Fruit fly (Drosophila melanogaster) whole organism, embryonic: ENCODE data around the gene be.

Experiments used
- Awh ChIP-seq: fragments of 200-800 bp; sonication (Bioruptor generic); IDR thresholded peaks from 2 replicates; pipeline ENCODE4, ENCODE4 v1.3.6; 2022; ENCODE audit warnings: missing biosample characterization, missing genetic modification characterization
- B-H1 ChIP-seq: fragments of 200-800 bp; sonication (Bioruptor generic); IDR thresholded peaks from 3 replicates; pipeline ENCODE4 v1.3.6; 2022; ENCODE audit warnings: missing biosample characterization, missing genetic modification characterization
- BEAF-32 ChIP-seq: fragments of 200-800 bp; sonication (Bioruptor generic); optimal IDR thresholded peaks from 3 replicates; lab custom pipeline; 2017; ENCODE audit warnings: missing biosample characterization, missing genetic modification characterization, mild to moderate bottlenecking, moderate library complexity, missing genetic modification reagents
- CG10565 ChIP-seq: fragments of 200-800 bp; sonication (Bioruptor generic); optimal IDR thresholded peaks from 3 replicates; lab custom pipeline; 2016; ENCODE audit warnings: missing biosample characterization, mild to moderate bottlenecking, missing genetic modification characterization
- CG10654 ChIP-seq: fragments of 200-800 bp; sonication (Bioruptor generic); optimal IDR thresholded peaks from 2 replicates; lab custom pipeline; 2016; ENCODE audit warnings: missing biosample characterization, missing genetic modification characterization
- CG13123 ChIP-seq: fragments of 200-800 bp; sonication (Bioruptor generic); optimal IDR thresholded peaks from 2 replicates; lab custom pipeline; 2016; ENCODE audit warnings: missing biosample characterization, missing genetic modification characterization
- CG15479 ChIP-seq: fragments of 200-800 bp; sonication (Bioruptor generic); optimal IDR thresholded peaks from 3 replicates; lab custom pipeline; 2019; ENCODE audit warnings: missing biosample characterization, mild to moderate bottlenecking, missing genetic modification characterization, moderate library complexity
- CG1602 ChIP-seq: fragments of 200-800 bp; sonication (Bioruptor generic); optimal IDR thresholded peaks from 3 replicates; lab custom pipeline; 2016; ENCODE audit warnings: missing biosample characterization, missing genetic modification characterization
- CG17612 ChIP-seq: fragments of 200-800 bp; sonication (Bioruptor generic); IDR thresholded peaks from 2 replicates; pipeline ENCODE4 v1.3.6; 2022; ENCODE audit warnings: missing biosample characterization, missing genetic modification characterization
- CG17802 ChIP-seq: fragments of 200-800 bp; sonication (Bioruptor generic); optimal IDR thresholded peaks from 2 replicates; lab custom pipeline; 2018; ENCODE audit warnings: missing biosample characterization, mild to moderate bottlenecking, missing genetic modification characterization, moderate library complexity
- CG2120 ChIP-seq: fragments of 200-800 bp; sonication (Bioruptor generic); optimal IDR thresholded peaks from 3 replicates; lab custom pipeline; 2016; ENCODE audit warnings: missing biosample characterization, missing genetic modification characterization
- CG2199 ChIP-seq: fragments of 200-800 bp; sonication (Bioruptor generic); IDR thresholded peaks from 3 replicates; pipeline ENCODE4 v1.3.6; 2022; ENCODE audit warnings: missing biosample characterization, missing genetic modification characterization
- CG30431 ChIP-seq: fragments of 200-800 bp; sonication (Bioruptor generic); optimal IDR thresholded peaks from 2 replicates; lab custom pipeline; 2017; ENCODE audit warnings: missing biosample characterization, missing genetic modification characterization
- CG34224 ChIP-seq: fragments of 200-800 bp; sonication (Bioruptor generic); IDR thresholded peaks from 3 replicates; pipeline ENCODE4 v1.3.6; 2022; ENCODE audit warnings: missing biosample characterization, missing genetic modification characterization; ENCODE audit not compliant: partially characterized antibody
- CG4282 ChIP-seq: fragments of 200-800 bp; sonication (Bioruptor generic); optimal IDR thresholded peaks from 2 replicates; lab custom pipeline; 2016; ENCODE audit warnings: missing biosample characterization, missing genetic modification characterization
- CG4820 ChIP-seq: fragments of 200-800 bp; sonication (Bioruptor generic); optimal IDR thresholded peaks from 3 replicates; lab custom pipeline; 2016; ENCODE audit warnings: missing biosample characterization, missing genetic modification characterization
- CG8359 ChIP-seq: fragments of 200-800 bp; sonication (Bioruptor generic); optimal IDR thresholded peaks from 2 replicates; lab custom pipeline; 2017; ENCODE audit warnings: missing biosample characterization, mild to moderate bottlenecking, missing genetic modification characterization, borderline replicate concordance
- CG9215 ChIP-seq: fragments of 200-800 bp; sonication (Bioruptor generic); IDR thresholded peaks from 2 replicates; pipeline ENCODE4 v1.3.6; 2022; ENCODE audit warnings: missing biosample characterization, missing genetic modification characterization
- CHES-1-like ChIP-seq: fragments of 200-800 bp; sonication (Bioruptor generic); optimal IDR thresholded peaks from 2 replicates; lab custom pipeline; 2016; ENCODE audit warnings: missing biosample characterization, missing genetic modification characterization
- CoRest ChIP-seq: fragments of 200-800 bp; sonication (Bioruptor generic); optimal IDR thresholded peaks from 3 replicates; lab custom pipeline; 2018; ENCODE audit warnings: missing biosample characterization, mild to moderate bottlenecking, missing genetic modification characterization, moderate library complexity
- D ChIP-seq, 2 experiments: fragments of 200-800 bp in 1 of 2; fragments of >200 bp in 1 of 2; sonication (Bioruptor generic) in 1 of 2; optimal IDR thresholded peaks; 2 replicates in 1 of 2; 3 replicates in 1 of 2; lab custom pipeline; 2017; ENCODE audit warnings: mild to moderate bottlenecking in 1 of 2, missing biosample characterization in 1 of 2, missing genetic modification characterization in 1 of 2, missing genetic modification reagents in 1 of 2
- Dref ChIP-seq: fragments of 200-800 bp; sonication (Bioruptor generic); IDR thresholded peaks from 2 replicates; pipeline ENCODE4 v1.3.6; 2022; ENCODE audit warnings: missing biosample characterization, missing genetic modification characterization
- H2.0 ChIP-seq: fragments of 200-800 bp; sonication (Bioruptor generic); IDR thresholded peaks from 2 replicates; pipeline ENCODE4 v1.3.6; 2022; ENCODE audit warnings: missing biosample characterization, missing genetic modification characterization
- Hmr ChIP-seq: fragments of 200-800 bp; sonication (Bioruptor generic); optimal IDR thresholded peaks from 3 replicates; lab custom pipeline; 2017; ENCODE audit warnings: mild to moderate bottlenecking, missing biosample characterization, missing genetic modification reagents, missing genetic modification characterization
- Hr51 ChIP-seq, 2 experiments: fragments of 200-800 bp; sonication (Bioruptor generic); optimal IDR thresholded peaks; 2 replicates in 1 of 2; 3 replicates in 1 of 2; lab custom pipeline; 2016 to 2018; ENCODE audit warnings: missing biosample characterization in 2 of 2, missing genetic modification characterization in 2 of 2, mild to moderate bottlenecking in 1 of 2, moderate library complexity in 1 of 2
- Hr78 ChIP-seq, 2 experiments: fragments of 200-800 bp in 1 of 2; fragments of >200 bp in 1 of 2; sonication (Bioruptor generic) in 1 of 2; optimal IDR thresholded peaks; 2 replicates each; lab custom pipeline; 2017 to 2019; ENCODE audit warnings: missing biosample characterization in 2 of 2, missing genetic modification characterization in 2 of 2, mild to moderate bottlenecking in 1 of 2, moderate library complexity in 1 of 2
- Lim3 ChIP-seq: fragments of 200-800 bp; sonication (Bioruptor generic); IDR thresholded peaks from 2 replicates; pipeline ENCODE4 v1.3.6; 2022; ENCODE audit warnings: missing biosample characterization, missing genetic modification characterization
- Oaz ChIP-seq: fragments of 200-800 bp; sonication (Bioruptor generic); IDR thresholded peaks from 2 replicates; pipeline ENCODE4 v1.3.6; 2022; ENCODE audit warnings: missing biosample characterization, missing genetic modification characterization
- Ravus ChIP-seq: fragments of 200-800 bp; sonication (Bioruptor generic); IDR thresholded peaks from 2 replicates; pipeline ENCODE4 v1.3.6; 2022; ENCODE audit warnings: missing biosample characterization, missing genetic modification characterization
- Rx ChIP-seq: fragments of 200-800 bp; sonication (Bioruptor generic); IDR thresholded peaks from 2 replicates; pipeline ENCODE4 v1.3.6; 2022; ENCODE audit warnings: missing biosample characterization, missing genetic modification characterization
- Stat92E ChIP-seq, 3 experiments: fragments of >200 bp in 2 of 3; fragments of 200-800 bp in 1 of 3; sonication (Bioruptor generic) in 1 of 3; optimal IDR thresholded peaks; 2 replicates each; lab custom pipeline; 2017 to 2019; ENCODE audit warnings: missing biosample characterization in 3 of 3, missing genetic modification characterization in 3 of 3, mild to moderate bottlenecking in 1 of 3, moderate library complexity in 1 of 3
- Tbp ChIP-seq: fragments of >200 bp; optimal IDR thresholded peaks from 2 replicates; lab custom pipeline; 2018; ENCODE audit warnings: missing biosample characterization, missing genetic modification characterization
- ato ChIP-seq: fragments of 200-800 bp; sonication (Bioruptor generic); IDR thresholded peaks from 2 replicates; pipeline ENCODE4 v1.3.6; 2022; ENCODE audit warnings: missing biosample characterization, missing genetic modification characterization; ENCODE audit not compliant: partially characterized antibody
- dm ChIP-seq: fragments of 200-800 bp; sonication (Bioruptor generic); optimal IDR thresholded peaks from 3 replicates; lab custom pipeline; 2016; ENCODE audit warnings: missing biosample characterization, missing genetic modification characterization
- dpn ChIP-seq, 2 experiments: fragments of 200-800 bp; sonication (Bioruptor generic); optimal IDR thresholded peaks; 3 replicates each; lab custom pipeline; 2016; ENCODE audit warnings: missing biosample characterization in 2 of 2, missing genetic modification characterization in 2 of 2
- gsb-n ChIP-seq: fragments of 200-800 bp; sonication (Bioruptor generic); optimal IDR thresholded peaks from 3 replicates; lab custom pipeline; 2018; ENCODE audit warnings: missing biosample characterization, mild to moderate bottlenecking, missing genetic modification characterization
- hbn ChIP-seq: fragments of 200-800 bp; sonication (Bioruptor generic); IDR thresholded peaks from 2 replicates; pipeline ENCODE4 v1.3.6; 2022; ENCODE audit warnings: missing biosample characterization, missing genetic modification characterization; ENCODE audit not compliant: partially characterized antibody
- insv ChIP-seq, 2 experiments: fragments of 200-800 bp; sonication (Bioruptor generic); optimal IDR thresholded peaks; 3 replicates each; lab custom pipeline; 2016 to 2018; ENCODE audit warnings: missing biosample characterization in 2 of 2, missing genetic modification characterization in 2 of 2
- nmo ChIP-seq: fragments of 200-800 bp; sonication (Bioruptor generic); optimal IDR thresholded peaks from 2 replicates; lab custom pipeline; 2018; ENCODE audit warnings: missing biosample characterization, mild to moderate bottlenecking, missing genetic modification characterization, moderate library complexity
- nom ChIP-seq: fragments of 200-800 bp; sonication (Bioruptor generic); optimal IDR thresholded peaks from 2 replicates; lab custom pipeline; 2017; ENCODE audit warnings: missing biosample characterization, missing genetic modification characterization, mild to moderate bottlenecking, moderate library complexity, missing genetic modification reagents
- odd ChIP-seq: fragments of 200-800 bp; sonication (Bioruptor generic); optimal IDR thresholded peaks from 2 replicates; lab custom pipeline; 2017; ENCODE audit warnings: missing biosample characterization, mild to moderate bottlenecking, missing genetic modification characterization
- pzg ChIP-seq: fragments of 200-800 bp; sonication (Bioruptor generic); optimal IDR thresholded peaks from 3 replicates; lab custom pipeline; 2018; ENCODE audit warnings: missing biosample characterization, mild to moderate bottlenecking, missing genetic modification characterization, moderate library complexity
- ranshi ChIP-seq: fragments of 200-800 bp; sonication (Bioruptor generic); IDR thresholded peaks from 2 replicates; pipeline ENCODE4 v1.3.6; 2022; ENCODE audit warnings: missing biosample characterization, missing genetic modification characterization
- salm ChIP-seq: fragments of 200-800 bp; sonication (Bioruptor generic); optimal IDR thresholded peaks from 2 replicates; lab custom pipeline; 2018; ENCODE audit warnings: missing biosample characterization, mild to moderate bottlenecking, missing genetic modification characterization
- sim ChIP-seq: fragments of 200-800 bp; sonication (Bioruptor generic); IDR thresholded peaks from 2 replicates; pipeline ENCODE4 v1.3.6; 2022; ENCODE audit warnings: missing biosample characterization, missing genetic modification characterization
- sr ChIP-seq: fragments of 200-800 bp; sonication (Bioruptor generic); IDR thresholded peaks from 3 replicates; pipeline ENCODE4 v1.3.6; 2022; ENCODE audit warnings: missing biosample characterization, missing genetic modification characterization
- tin ChIP-seq: fragments of 200-800 bp; sonication (Bioruptor generic); optimal IDR thresholded peaks from 3 replicates; lab custom pipeline; 2016; ENCODE audit warnings: missing biosample characterization, missing genetic modification characterization
- unpg ChIP-seq: fragments of 200-800 bp; sonication (Bioruptor generic); optimal IDR thresholded peaks from 3 replicates; lab custom pipeline; 2018; ENCODE audit warnings: missing biosample characterization, mild to moderate bottlenecking, missing genetic modification characterization, moderate library complexity
- vfl ChIP-seq: fragments of 200-800 bp; sonication (Bioruptor generic); optimal IDR thresholded peaks from 2 replicates; lab custom pipeline; 2016; ENCODE audit warnings: missing biosample characterization, missing genetic modification characterization
- vvl ChIP-seq: fragments of 200-800 bp; sonication (Bioruptor generic); IDR thresholded peaks from 2 replicates; pipeline ENCODE4 v1.3.6; 2022; ENCODE audit warnings: missing biosample characterization, missing genetic modification characterization

be gene

DNA sequence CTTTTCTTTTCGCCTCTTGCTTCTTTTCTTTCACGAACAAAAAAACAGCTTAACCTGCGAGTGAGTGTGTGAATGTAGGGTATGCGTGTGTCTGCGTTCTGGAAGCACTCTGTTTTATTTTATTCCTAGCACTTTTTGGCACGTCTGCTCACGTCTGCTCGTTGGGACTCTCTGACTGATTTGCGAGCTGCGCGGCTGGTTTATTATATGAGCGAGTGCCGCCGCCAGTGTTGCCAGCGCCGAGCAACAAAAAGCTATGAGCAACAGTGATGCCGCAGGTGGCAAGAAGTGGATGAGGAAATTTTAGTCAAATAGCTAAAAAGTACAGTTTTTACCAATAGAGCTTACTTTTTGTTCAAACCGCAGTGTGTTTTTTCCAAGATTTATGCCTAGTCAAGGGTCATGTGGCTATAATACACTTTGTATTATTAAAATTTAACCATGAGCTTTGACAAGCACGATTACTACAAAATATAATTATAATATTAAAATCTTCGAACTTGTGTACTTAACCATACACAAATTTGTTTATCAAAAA, 51.9 kb downstream of the be start, which contains the start of gene Lsd-2 (continued):
- TF ChIP-seq tin (GFP tag; lab: Kevin White, UChicago): no peak
- TF ChIP-seq H2.0: no peak
- TF ChIP-seq CG4820: no peak
- TF ChIP-seq salm: no peak
- TF ChIP-seq CG30431 (GFP tag; lab: Kevin White, UChicago): no peak
- TF ChIP-seq CG4282 (GFP tag; lab: Kevin White, UChicago): no peak
- TF ChIP-seq Hr78 (GFP tag; optimal IDR thresholded peaks at IDR 0.05; lab: Kevin White, UChicago): no peak
- TF ChIP-seq CG15479: no peak
- no peak for TF ChIP-seq vfl (GFP tag; lab: Kevin White, UChicago)
- TF ChIP-seq nmo (GFP tag; lab: Kevin White, UChicago): no peak
- no peak for TF ChIP-seq unpg (GFP tag; lab: Kevin White, UChicago)
- TF ChIP-seq CG9215: peak; percentile 80
- no peak for TF ChIP-seq dm (GFP tag; lab: Kevin White, UChicago)
- no peak for TF ChIP-seq sim
- TF ChIP-seq CHES-1-like (GFP tag; lab: Kevin White, UChicago): no peak
- peak; percentile 38 for TF ChIP-seq CG2120
- TF ChIP-seq ranshi (GFP tag; lab: Robert Waterston, UW): no peak
- TF ChIP-seq ato: no peak
- TF ChIP-seq CG10565 (GFP tag; lab: Kevin White, UChicago): no peak
- TF ChIP-seq Hmr (GFP tag; lab: Kevin White, UChicago): no peak
- TF ChIP-seq odd (GFP tag; lab: Kevin White, UChicago): no peak
- TF ChIP-seq CG2199 (GFP tag; lab: Robert Waterston, UW): no peak
- TF ChIP-seq CG13123 (GFP tag; lab: Kevin White, UChicago): no peak
- TF ChIP-seq CG10654: no peak
- TF ChIP-seq Lim3 (GFP tag; lab: Robert Waterston, UW): no peak
- TF ChIP-seq insv (GFP tag; optimal IDR thresholded peaks at IDR 0.05; lab: Kevin White, UChicago): no peak
- no peak for TF ChIP-seq BEAF-32 (GFP tag; lab: Kevin White, UChicago)
- no peak for TF ChIP-seq Tbp
- TF ChIP-seq Dref (GFP tag; lab: Robert Waterston, UW): no peak
- TF ChIP-seq gsb-n (tag; lab: Kevin White, UChicago): no peak
- TF ChIP-seq vvl (GFP tag; lab: Robert Waterston, UW): peak; percentile 47; the same call in 1 of the 2 replicates
- no peak for TF ChIP-seq Oaz (GFP tag; lab: Robert Waterston, UW)
- TF ChIP-seq B-H1 (GFP tag; lab: Robert Waterston, UW): no peak
- no peak for TF ChIP-seq CG17612 (GFP tag; lab: Robert Waterston, UW)
- peak; percentile 10 to 24 for TF ChIP-seq dpn (GFP tag; optimal IDR thresholded peaks at IDR 0.05; lab: Kevin White, UChicago)
- TF ChIP-seq CG1602 (GFP tag; lab: Kevin White, UChicago): no peak
- no peak for TF ChIP-seq Hr51 (GFP tag; optimal IDR thresholded peaks at IDR 0.05; lab: Kevin White, UChicago)
- TF ChIP-seq Ravus: no peak
- TF ChIP-seq CG8359 (GFP tag; lab: Kevin White, UChicago): no peak
- TF ChIP-seq hbn (GFP tag; lab: Robert Waterston, UW): no peak
- 0 out of 2 replicates have a peak, but pooled peaks have one; percentile 46 for TF ChIP-seq Awh (GFP tag; lab: Robert Waterston, UW)
- no peak for TF ChIP-seq D (optimal IDR thresholded peaks at IDR 0.05; lab: Kevin White, UChicago)
- TF ChIP-seq D (GFP tag; optimal IDR thresholded peaks at IDR 0.05; lab: Kevin White, UChicago): no peak
- peak; percentile 43 for TF ChIP-seq CoRest (tag; lab: Kevin White, UChicago)
- peak; percentile 13 for TF ChIP-seq pzg
- no peak for TF ChIP-seq CG17802 (tag; lab: Kevin White, UChicago)
- no peak for TF ChIP-seq Stat92E (GFP tag; optimal IDR thresholded peaks at IDR 0.05; lab: Kevin White, UChicago)
- TF ChIP-seq nom (GFP tag; lab: Kevin White, UChicago): peak; percentile 75
- 0 out of 3 replicates have a peak, but pooled peaks have one; percentile 22 for TF ChIP-seq CG34224 (GFP tag; lab: Robert Waterston, UW)
- no peak for TF ChIP-seq Rx
- no peak for TF ChIP-seq sr (GFP tag; lab: Robert Waterston, UW)
